Fruit fly (Drosophila melanogaster) whole organism, adult: ENCODE results near the gene CG6071.

ENCODE experiments used
- Crg-1 ChIP-seq: fragments of 200-800 bp; sonication (Bioruptor generic); optimal IDR thresholded peaks from 2 replicates; lab custom pipeline; 2016; ENCODE audit warnings: missing biosample characterization, missing genetic modification characterization
- Mnt ChIP-seq: fragments of 200-800 bp; sonication (Bioruptor generic); optimal IDR thresholded peaks from 2 replicates; lab custom pipeline; 2016; ENCODE audit warnings: missing biosample characterization, mild to moderate bottlenecking, missing genetic modification characterization

DNA sequence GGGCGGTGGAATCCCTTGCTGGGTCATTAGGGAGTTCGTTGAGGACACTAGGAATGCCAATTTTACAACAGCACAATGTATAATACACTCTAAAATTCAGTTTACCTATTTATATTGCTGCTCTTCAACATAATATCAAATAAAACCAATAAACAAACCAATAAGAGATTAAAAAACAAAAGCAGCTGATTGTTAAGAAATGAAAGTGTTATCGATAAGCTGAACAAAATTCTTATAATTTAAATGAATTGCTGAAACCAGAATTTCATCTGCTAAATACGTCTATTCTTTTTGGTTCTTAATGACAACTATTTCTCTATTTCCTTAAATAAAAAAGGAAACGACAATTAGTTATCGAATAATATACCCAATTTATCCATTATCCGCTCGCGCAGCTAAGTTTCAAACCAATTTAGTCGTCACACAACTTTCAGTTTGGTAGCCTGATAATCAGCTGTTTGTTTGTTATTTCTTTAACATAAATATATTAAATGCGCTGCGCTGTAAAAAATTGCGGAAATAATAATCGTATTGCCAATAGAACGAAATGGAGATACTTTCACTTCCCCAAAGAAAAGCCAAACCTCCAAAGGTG, 45.5 kb upstream of the CG6071 start, which contains the start of the genes Pldn and CG14135:
- no peak for TF ChIP-seq Crg-1
- no peak for TF ChIP-seq Mnt (GFP tag; lab: Kevin White, UChicago)
